Fruit fly (Drosophila melanogaster) whole organism, embryonic: Measurements from ENCODE around the gene CG18788.

Experiments used
- Ada2b ChIP-seq: fragments of 200-800 bp; sonication (Bioruptor generic); IDR thresholded peaks from 2 replicates; pipeline ENCODE4 v1.3.6; 2022; ENCODE audit warnings: missing biosample characterization, missing genetic modification characterization
- Aef1 ChIP-seq: fragments of 200-800 bp; sonication (Bioruptor generic); IDR thresholded peaks from 3 replicates; pipeline ENCODE4 v1.3.6; 2022; ENCODE audit warnings: missing biosample characterization, missing genetic modification characterization
- Antp ChIP-seq: fragments of 200-800 bp; sonication (Bioruptor generic); optimal IDR thresholded peaks from 3 replicates; lab custom pipeline; 2016; ENCODE audit warnings: missing biosample characterization, missing genetic modification characterization
- BEAF-32 ChIP-seq: fragments of 200-800 bp; sonication (Bioruptor generic); optimal IDR thresholded peaks from 3 replicates; lab custom pipeline; 2017; ENCODE audit warnings: missing biosample characterization, missing genetic modification characterization, mild to moderate bottlenecking, moderate library complexity, missing genetic modification reagents
- CG13424 ChIP-seq: fragments of 200-800 bp; sonication (Bioruptor generic); optimal IDR thresholded peaks from 2 replicates; lab custom pipeline; 2019; ENCODE audit warnings: missing biosample characterization, mild to moderate bottlenecking, missing genetic modification characterization, moderate library complexity
- CG14050 ChIP-seq: fragments of 200-800 bp; sonication (Bioruptor generic); IDR thresholded peaks from 3 replicates; pipeline ENCODE4 v1.3.6; 2022; ENCODE audit warnings: missing biosample characterization, missing genetic modification characterization
- CG15601 ChIP-seq: fragments of 200-800 bp; sonication (Bioruptor generic); optimal IDR thresholded peaks from 3 replicates; lab custom pipeline; 2019; ENCODE audit warnings: missing biosample characterization, mild to moderate bottlenecking, missing genetic modification characterization, moderate library complexity
- CG1603 ChIP-seq: fragments of 200-800 bp; sonication (Bioruptor generic); optimal IDR thresholded peaks from 2 replicates; lab custom pipeline; 2019; ENCODE audit warnings: missing biosample characterization, mild to moderate bottlenecking, missing genetic modification characterization, moderate library complexity
- CG17359 ChIP-seq: fragments of 200-800 bp; sonication (Bioruptor generic); optimal IDR thresholded peaks from 3 replicates; lab custom pipeline; 2018; ENCODE audit warnings: missing biosample characterization, mild to moderate bottlenecking, missing genetic modification characterization, moderate library complexity
- CG1792 ChIP-seq: fragments of 200-800 bp; sonication (Bioruptor generic); optimal IDR thresholded peaks from 2 replicates; lab custom pipeline; 2016; ENCODE audit warnings: missing biosample characterization, missing genetic modification characterization
- CG18262 ChIP-seq: fragments of 200-800 bp; optimal IDR thresholded peaks from 3 replicates; lab custom pipeline; 2019; ENCODE audit warnings: missing biosample characterization, mild to moderate bottlenecking, missing genetic modification characterization, moderate library complexity
- CG2120 ChIP-seq: fragments of 200-800 bp; sonication (Bioruptor generic); optimal IDR thresholded peaks from 3 replicates; lab custom pipeline; 2016; ENCODE audit warnings: missing biosample characterization, missing genetic modification characterization
- CG30020 ChIP-seq: fragments of 200-800 bp; optimal IDR thresholded peaks from 2 replicates; lab custom pipeline; 2019; ENCODE audit warnings: missing biosample characterization, mild to moderate bottlenecking, missing genetic modification characterization, moderate library complexity
- CG32767 ChIP-seq: fragments of 200-800 bp; sonication (Bioruptor generic); IDR thresholded peaks from 2 replicates; pipeline ENCODE4 v1.3.6; 2022; ENCODE audit warnings: missing biosample characterization, missing genetic modification characterization
- CG4617 ChIP-seq: fragments of 200-800 bp; sonication (Bioruptor generic); optimal IDR thresholded peaks from 3 replicates; lab custom pipeline; 2016; ENCODE audit warnings: missing biosample characterization, missing genetic modification characterization, borderline replicate concordance
- CG7963 ChIP-seq: fragments of 200-800 bp; sonication (Bioruptor generic); IDR thresholded peaks from 3 replicates; pipeline ENCODE4 v1.3.6; 2022; ENCODE audit warnings: missing biosample characterization, missing genetic modification characterization; ENCODE audit not compliant: partially characterized antibody
- CG7987 ChIP-seq: fragments of 200-800 bp; sonication (Bioruptor generic); optimal IDR thresholded peaks from 2 replicates; lab custom pipeline; 2018; ENCODE audit warnings: missing biosample characterization, mild to moderate bottlenecking, missing genetic modification characterization, moderate library complexity
- CG8089 ChIP-seq: fragments of 200-800 bp; sonication (Bioruptor generic); optimal IDR thresholded peaks from 3 replicates; lab custom pipeline; 2016; ENCODE audit warnings: missing biosample characterization, missing genetic modification characterization
- Dll ChIP-seq: fragments of 200-800 bp; sonication (Bioruptor generic); IDR thresholded peaks from 4 replicates; pipeline ENCODE4 v1.3.6; 2022; ENCODE audit warnings: missing biosample characterization, missing genetic modification characterization; ENCODE audit not compliant: partially characterized antibody
- H15 ChIP-seq: fragments of 200-800 bp; sonication (Bioruptor generic); IDR thresholded peaks from 3 replicates; pipeline ENCODE4 v1.3.6; 2022; ENCODE audit warnings: missing biosample characterization, missing genetic modification characterization
- HLH4C ChIP-seq: fragments of 200-800 bp; sonication (Bioruptor generic); IDR thresholded peaks from 3 replicates; pipeline ENCODE4 v1.3.6; 2022; ENCODE audit warnings: missing biosample characterization, missing genetic modification characterization; ENCODE audit not compliant: partially characterized antibody
- Mrtf ChIP-seq: fragments of 200-800 bp; sonication (Bioruptor generic); IDR thresholded peaks from 3 replicates; pipeline ENCODE4 v1.3.6; 2022; ENCODE audit warnings: missing biosample characterization, missing genetic modification characterization
- Scr ChIP-seq: fragments of 200-800 bp; sonication (Bioruptor generic); IDR thresholded peaks from 2 replicates; pipeline ENCODE4 v1.3.6; 2022; ENCODE audit warnings: missing biosample characterization, missing genetic modification characterization; ENCODE audit not compliant: partially characterized antibody
- Six4 ChIP-seq: fragments of 200-800 bp; sonication (Bioruptor generic); optimal IDR thresholded peaks from 2 replicates; lab custom pipeline; 2016; ENCODE audit warnings: missing biosample characterization, missing genetic modification characterization
- ap ChIP-seq: fragments of 200-800 bp; sonication (Bioruptor generic); IDR thresholded peaks from 2 replicates; pipeline ENCODE4 v1.3.6; 2022; ENCODE audit warnings: missing biosample characterization, missing genetic modification characterization
- ara ChIP-seq: fragments of 200-800 bp; sonication (Bioruptor generic); IDR thresholded peaks from 2 replicates; pipeline ENCODE4 v1.3.6; 2022; ENCODE audit warnings: missing biosample characterization, missing genetic modification characterization
- chif ChIP-seq, 2 experiments: fragments of 200-800 bp; sonication (Bioruptor generic); optimal IDR thresholded peaks; 3 replicates each; lab custom pipeline; 2016; ENCODE audit warnings: missing biosample characterization in 2 of 2, missing genetic modification characterization in 2 of 2
- ci ChIP-seq: fragments of 200-800 bp; sonication (Bioruptor generic); IDR thresholded peaks from 3 replicates; pipeline ENCODE4 v1.3.6; 2022; ENCODE audit warnings: missing biosample characterization, missing genetic modification characterization
- crp ChIP-seq, 2 experiments: fragments of 200-800 bp; sonication (Bioruptor generic); optimal IDR thresholded peaks; 2 replicates in 1 of 2; 3 replicates in 1 of 2; lab custom pipeline; 2017; ENCODE audit warnings: missing biosample characterization in 2 of 2, missing genetic modification characterization in 2 of 2, mild to moderate bottlenecking in 1 of 2, moderate library complexity in 1 of 2
- h ChIP-seq: fragments of >200 bp; optimal IDR thresholded peaks from 2 replicates; lab custom pipeline; 2017
- hkb ChIP-seq, 2 experiments: fragments of 200-800 bp in 1 of 2; fragments of >200 bp in 1 of 2; sonication (Bioruptor generic) in 1 of 2; IDR thresholded peaks in 1 of 2; optimal IDR thresholded peaks in 1 of 2; 2 replicates each; pipeline versions ENCODE4 v1.3.6 to Lab custom; 2017 to 2022; ENCODE audit warnings: missing biosample characterization in 1 of 2, missing genetic modification characterization in 1 of 2
- kah ChIP-seq: fragments of 200-800 bp; sonication (Bioruptor generic); optimal IDR thresholded peaks from 2 replicates; lab custom pipeline; 2018; ENCODE audit warnings: missing biosample characterization, mild to moderate bottlenecking, missing genetic modification characterization
- lab ChIP-seq: fragments of 200-800 bp; sonication (Bioruptor generic); optimal IDR thresholded peaks from 3 replicates; lab custom pipeline; 2017; ENCODE audit warnings: missing biosample characterization, missing genetic modification characterization, mild to moderate bottlenecking, moderate library complexity, missing genetic modification reagents
- lmd ChIP-seq: fragments of 200-800 bp; sonication (Bioruptor generic); IDR thresholded peaks from 2 replicates; pipeline ENCODE4 v1.3.6; 2022; ENCODE audit warnings: missing biosample characterization, missing genetic modification characterization
- nmo ChIP-seq: fragments of 200-800 bp; sonication (Bioruptor generic); optimal IDR thresholded peaks from 2 replicates; lab custom pipeline; 2018; ENCODE audit warnings: missing biosample characterization, mild to moderate bottlenecking, missing genetic modification characterization, moderate library complexity
- pzg ChIP-seq: fragments of 200-800 bp; sonication (Bioruptor generic); optimal IDR thresholded peaks from 3 replicates; lab custom pipeline; 2018; ENCODE audit warnings: missing biosample characterization, mild to moderate bottlenecking, missing genetic modification characterization, moderate library complexity
- repo ChIP-seq: fragments of 200-800 bp; sonication (Bioruptor generic); optimal IDR thresholded peaks from 2 replicates; lab custom pipeline; 2016; ENCODE audit warnings: missing biosample characterization, missing genetic modification characterization
- row ChIP-seq: fragments of 200-800 bp; sonication (Bioruptor generic); IDR thresholded peaks from 3 replicates; pipeline ENCODE4 v1.3.6; 2022; ENCODE audit warnings: missing biosample characterization, missing genetic modification characterization
- scrt ChIP-seq: fragments of 200-800 bp; sonication (Bioruptor generic); optimal IDR thresholded peaks from 2 replicates; lab custom pipeline; 2018; ENCODE audit warnings: missing biosample characterization, mild to moderate bottlenecking, missing genetic modification characterization, moderate library complexity
- sens ChIP-seq: fragments of 200-800 bp; sonication (Bioruptor generic); peaks from one replicate; lab custom pipeline; 2016; ENCODE audit warnings: missing biosample characterization, missing genetic modification characterization
- slou ChIP-seq: fragments of 200-800 bp; sonication (Bioruptor generic); optimal IDR thresholded peaks from 3 replicates; lab custom pipeline; 2016; ENCODE audit warnings: missing biosample characterization, missing genetic modification characterization
- tio ChIP-seq: fragments of 200-800 bp; sonication (Bioruptor generic); optimal IDR thresholded peaks from 2 replicates; lab custom pipeline; 2017; ENCODE audit warnings: missing biosample characterization, missing genetic modification characterization, inconsistent platforms
- tna ChIP-seq: fragments of 200-800 bp; sonication (Bioruptor generic); IDR thresholded peaks from 2 replicates; pipeline ENCODE4 v1.3.6; 2022; ENCODE audit warnings: missing biosample characterization, missing genetic modification characterization; ENCODE audit not compliant: partially characterized antibody
- wek ChIP-seq: fragments of 200-800 bp; sonication (Bioruptor generic); optimal IDR thresholded peaks from 3 replicates; lab custom pipeline; 2018; ENCODE audit warnings: missing biosample characterization, mild to moderate bottlenecking, missing genetic modification characterization, moderate library complexity
- zen2 ChIP-seq: fragments of 200-800 bp; sonication (Bioruptor generic); IDR thresholded peaks from 3 replicates; pipeline ENCODE4 v1.3.6; 2022; ENCODE audit warnings: missing biosample characterization, missing genetic modification characterization; ENCODE audit not compliant: partially characterized antibody

Gene CG18788

DNA sequence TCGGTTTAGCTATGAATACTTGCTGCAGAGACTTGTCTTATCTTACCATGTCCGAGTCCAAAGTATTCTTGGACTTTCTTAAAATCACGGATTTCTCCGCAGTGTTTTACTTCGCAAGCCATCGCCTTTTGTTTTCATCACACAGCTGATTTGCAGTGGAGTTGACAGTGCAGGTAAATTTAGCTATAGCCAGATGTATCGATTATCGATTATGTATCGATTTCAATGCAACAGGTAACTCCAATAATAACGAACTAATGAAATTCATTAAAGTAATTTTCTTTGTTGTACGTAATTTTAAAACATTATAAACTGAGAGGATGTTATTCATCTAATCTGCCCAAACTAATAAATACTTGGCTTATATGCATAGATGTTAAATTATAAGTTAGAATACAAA is 29.0 kb downstream of the CG18788 start, which contains the start of gene Rab3-GAP (continued):
- TF ChIP-seq CG30020 (tag; lab: Kevin White, UChicago) = peak; percentile 26
- TF ChIP-seq crp (GFP tag; optimal IDR thresholded peaks at IDR 0.05; lab: Kevin White, UChicago) = peak; percentile 48 to 93
- peak; percentile 52 for TF ChIP-seq pzg (GFP tag; lab: Kevin White, UChicago)
- peak; percentile 48 for TF ChIP-seq Scr (GFP tag; lab: Robert Waterston, UW)
- peak; percentile 76 for TF ChIP-seq Dll (GFP tag; lab: Robert Waterston, UW)
- peak; percentile 87 for TF ChIP-seq sens (GFP tag; lab: Kevin White, UChicago)
- peak; percentile 51 for TF ChIP-seq nmo (GFP tag; lab: Kevin White, UChicago)
- peak; percentile 18 for TF ChIP-seq CG7987
- TF ChIP-seq row (GFP tag; lab: Robert Waterston, UW) = peak; percentile 85
- TF ChIP-seq kah (GFP tag; lab: Kevin White, UChicago) = peak; percentile 63
- TF ChIP-seq BEAF-32 = peak; percentile 36
- no peak for TF ChIP-seq repo
- no peak for TF ChIP-seq CG14050 (GFP tag; lab: Robert Waterston, UW)
- TF ChIP-seq CG7963 (GFP tag; lab: Robert Waterston, UW) = peak; percentile 42; the same call in 1 of the 3 replicates
- TF ChIP-seq ara = 0 out of 2 replicates have a peak, but pooled peaks have one; percentile 7
- TF ChIP-seq CG13424 (tag; lab: Kevin White, UChicago) = peak; percentile 30
- no peak for TF ChIP-seq tio (GFP tag; lab: Kevin White, UChicago)
- TF ChIP-seq CG15601 = peak; percentile 29
- TF ChIP-seq chif (GFP tag; optimal IDR thresholded peaks at IDR 0.05; lab: Kevin White, UChicago) = peak in 1 of 2 experiments; percentile 16
- TF ChIP-seq Six4 (GFP tag; lab: Kevin White, UChicago) = peak; percentile 5
- TF ChIP-seq tna (GFP tag; lab: Robert Waterston, UW) = peak; percentile 55
- TF ChIP-seq Antp (GFP tag; lab: Kevin White, UChicago) = peak; percentile 4
- 0 out of 2 replicates have a peak, but pooled peaks have one; percentile 15 for TF ChIP-seq CG32767 (GFP tag; lab: Robert Waterston, UW)
- peak; percentile 25 for TF ChIP-seq CG17359 (tag; lab: Kevin White, UChicago)
- no peak for TF ChIP-seq hkb (optimal IDR thresholded peaks at IDR 0.05; lab: Kevin White, UChicago)
- peak; percentile 57 for TF ChIP-seq hkb (GFP tag; IDR thresholded peaks at IDR 0.05; lab: Robert Waterston, UW)
- TF ChIP-seq lab (GFP tag; lab: Kevin White, UChicago) = no peak
- TF ChIP-seq ap (GFP tag; lab: Robert Waterston, UW) = no peak
- no peak for TF ChIP-seq Aef1 (GFP tag; lab: Robert Waterston, UW)
- TF ChIP-seq lmd (GFP tag; lab: Robert Waterston, UW) = peak; percentile 10; the same call in 1 of the 2 replicates
- TF ChIP-seq CG1792 (GFP tag; lab: Kevin White, UChicago) = no peak
- TF ChIP-seq wek (GFP tag; lab: Kevin White, UChicago) = no peak
- TF ChIP-seq scrt (GFP tag; lab: Kevin White, UChicago) = peak; percentile 95
- peak; percentile 43 for TF ChIP-seq CG18262 (tag; lab: Kevin White, UChicago)
- 0 out of 2 replicates have a peak, but pooled peaks have one; percentile 4 for TF ChIP-seq Ada2b
- peak; percentile 48 for TF ChIP-seq HLH4C
- no peak for TF ChIP-seq CG8089 (GFP tag; lab: Kevin White, UChicago)
- TF ChIP-seq CG4617 (GFP tag; lab: Kevin White, UChicago) = peak; percentile 6
- no peak for TF ChIP-seq h (lab: Kevin White, UChicago)
- peak; percentile 44; the same call in 1 of the 3 replicates for TF ChIP-seq ci (GFP tag; lab: Robert Waterston, UW)
- no peak for TF ChIP-seq slou
- peak; percentile 55; the same call in 2 of the 3 replicates for TF ChIP-seq zen2 (GFP tag; lab: Robert Waterston, UW)
- TF ChIP-seq H15 (GFP tag; lab: Robert Waterston, UW) = no peak
- TF ChIP-seq CG2120 = peak; percentile 51
- TF ChIP-seq CG1603 (tag; lab: Kevin White, UChicago) = peak; percentile 59
- no peak for TF ChIP-seq Mrtf (GFP tag; lab: Robert Waterston, UW)
